Worm (Caenorhabditis elegans) whole organism, L2 larva: Measurements from ENCODE around the gene swt-2.

Source experiments
- R02D3.7 ChIP-seq: fragments of 150-350 bp; optimal IDR thresholded peaks from 2 replicates; lab custom pipeline; 2014; ENCODE audit warnings: missing biosample characterization, missing genetic modification characterization
- ama-1 ChIP-seq: fragments of 150-350 bp; optimal IDR thresholded peaks from 2 replicates; lab custom pipeline; 2018; ENCODE audit warnings: inconsistent platforms
- ceh-82 ChIP-seq: fragments of 150-350 bp; optimal IDR thresholded peaks from 2 replicates; lab custom pipeline; 2014; ENCODE audit warnings: missing biosample characterization, missing genetic modification characterization
- nhr-237 ChIP-seq: fragments of 150-350 bp; optimal IDR thresholded peaks from 2 replicates; lab custom pipeline; 2014; ENCODE audit warnings: missing biosample characterization, missing genetic modification characterization
- ztf-4 ChIP-seq: fragments of 150-350 bp; optimal IDR thresholded peaks from 2 replicates; lab custom pipeline; 2014; ENCODE audit warnings: missing biosample characterization, missing genetic modification characterization

ce11 chrV:7490340-7490739 is 39.6 kb upstream of the swt-2 start, which contains the start of gene srbc-9:
- TF ChIP-seq ztf-4 (tag; lab: Kevin White, UChicago) (no peak), ceh-82 (tag; lab: Kevin White, UChicago) (no peak), R02D3.7 (no peak), ama-1 (lab: Kevin White, UChicago) (no peak), nhr-237 (no peak)
